Worm (Caenorhabditis elegans) whole organism, late embryonic: Measurements from ENCODE around the gene tofu-7.

ENCODE experiments used
- ceh-30 ChIP-seq: fragments of 150-350 bp; optimal IDR thresholded peaks from 2 replicates; lab custom pipeline; 2014; ENCODE audit warnings: missing biosample characterization, missing genetic modification characterization
- ceh-48 ChIP-seq: sonication (generic microtip); optimal IDR thresholded peaks from 2 replicates; lab custom pipeline; 2016; ENCODE audit warnings: missing genetic modification characterization, inconsistent platforms, missing compliant biosample characterization
- dmd-4 ChIP-seq: sonication (generic microtip); optimal IDR thresholded peaks from 2 replicates; lab custom pipeline; 2016; ENCODE audit warnings: borderline replicate concordance, missing genetic modification characterization, missing compliant biosample characterization
- elt-4 ChIP-seq: sonication (generic microtip); optimal IDR thresholded peaks from 2 replicates; lab custom pipeline; 2016; ENCODE audit warnings: missing genetic modification characterization, missing compliant biosample characterization
- ets-4 ChIP-seq: sonication (generic microtip); optimal IDR thresholded peaks from 2 replicates; lab custom pipeline; 2016; ENCODE audit warnings: missing genetic modification characterization, missing compliant biosample characterization
- fax-1 ChIP-seq: sonication (generic microtip); optimal IDR thresholded peaks from 2 replicates; lab custom pipeline; 2016; ENCODE audit warnings: missing genotype, missing genetic modification characterization, missing compliant biosample characterization
- pag-3 ChIP-seq: sonication (generic microtip); optimal IDR thresholded peaks from 2 replicates; lab custom pipeline; 2016; ENCODE audit warnings: missing compliant biosample characterization, missing genetic modification characterization, borderline replicate concordance
- sox-4 ChIP-seq: sonication (generic microtip); optimal IDR thresholded peaks from 2 replicates; lab custom pipeline; 2017; ENCODE audit warnings: mild to moderate bottlenecking, missing genetic modification characterization, inconsistent platforms, missing compliant biosample characterization

ce11 chrIII:7045643-7046042 lies 39.2 kb downstream of the tofu-7 start, which contains the start of gene R01H2.7:
- TF ChIP-seq ceh-48 (no peak), elt-4 (tag; lab: Kevin White, UChicago) (no peak), fax-1 (no peak), ets-4 (tag; lab: Kevin White, UChicago) (no peak), pag-3 (tag; lab: Kevin White, UChicago) (no peak), sox-4 (tag; lab: Kevin White, UChicago) (no peak), dmd-4 (no peak), ceh-30 (tag; lab: Kevin White, UChicago) (no peak)
